Worm (Caenorhabditis elegans): ENCODE results near the gene C54H2.4.
A peak's percentile ranks its signal among the peaks of the same experiment; 100 is the strongest.

DNA sequence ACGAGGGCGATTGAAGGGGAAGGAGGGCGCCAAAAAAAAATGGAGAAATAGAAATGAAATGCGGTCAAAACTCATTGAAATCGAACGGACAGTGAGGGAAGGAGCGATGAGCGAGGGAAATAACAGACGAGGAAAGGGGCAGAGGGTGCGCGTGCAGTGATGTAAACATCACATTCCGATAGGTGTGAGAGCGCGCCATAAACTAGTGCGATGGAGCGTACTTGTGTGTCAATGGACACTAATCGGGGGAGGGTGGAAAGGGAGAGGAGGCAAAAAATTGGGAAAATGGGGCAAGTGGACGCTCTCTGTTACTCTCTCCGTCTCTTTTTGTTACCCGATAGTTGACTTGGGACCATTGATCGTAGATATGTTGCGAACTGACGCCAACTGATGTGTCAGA, 6.6 kb downstream of the C54H2.4 start:
- TF ChIP-seq nhr-28 (tag; optimal IDR thresholded peaks at IDR 0.05) (peak; percentile 67), mxl-2 (GFP tag; conservative IDR thresholded peaks at IDR 0.05) (no peak), ama-1 (optimal IDR thresholded peaks at IDR 0.05) (no peak), zag-1 (tag; optimal IDR thresholded peaks at IDR 0.05) (no peak), nhr-237 (tag; optimal IDR thresholded peaks at IDR 0.05) (no peak), hif-1 (tag; optimal IDR thresholded peaks at IDR 0.05) (peak in 1 of 2 experiments; percentile 53), unc-130 (GFP tag; optimal IDR thresholded peaks at IDR 0.05) (no peak), Y105C5A.15 (GFP tag; IDR thresholded peaks at IDR 0.05) (no peak), lsy-2 (tag; optimal IDR thresholded peaks at IDR 0.05) (peak in 1 of 2 experiments; percentile 35), mep-1 (tag; optimal IDR thresholded peaks at IDR 0.05) (peak; percentile 75), ceh-28 (tag; optimal IDR thresholded peaks at IDR 0.05) (no peak)

All from whole organism, L4 larva.